Fruit fly (Drosophila melanogaster): ENCODE data around the gene TrpRS-m.
A peak's percentile ranks its signal among the peaks of the same experiment; 100 is the strongest.

The TrpRS-m gene

DNA sequence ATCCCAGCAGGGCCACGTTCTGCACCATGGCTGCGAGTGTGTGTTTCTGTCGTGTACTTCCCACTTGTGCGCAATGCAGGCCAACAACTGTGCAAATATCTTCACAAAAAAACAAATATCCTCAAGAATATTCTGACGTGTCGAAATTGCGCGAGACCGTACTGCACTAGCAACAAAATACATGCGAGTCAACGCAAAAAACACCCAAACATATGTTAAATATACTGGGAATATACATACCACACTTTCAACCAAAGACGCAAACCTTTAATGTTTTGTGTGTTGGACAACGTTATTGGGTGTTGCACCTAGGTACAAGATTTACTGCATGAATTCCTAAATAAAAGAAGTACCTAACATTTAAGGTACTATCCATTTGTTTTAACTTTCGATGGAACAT is 47.4 kb upstream of the TrpRS-m start, which contains the start of gene NUCB1 (continued):
- no peak for TF ChIP-seq CG11695 (GFP tag; IDR thresholded peaks at IDR 0.05)
- peak; percentile 64 for TF ChIP-seq NfI (GFP tag; optimal IDR thresholded peaks at IDR 0.05)
- peak; percentile 13 for TF ChIP-seq HLH54F (GFP tag; optimal IDR thresholded peaks at IDR 0.05)
- no peak for TF ChIP-seq nerfin-2 (GFP tag; IDR thresholded peaks at IDR 0.05; ENCODE audit: partially characterized antibody)
- peak; percentile 16 for TF ChIP-seq CG7987 (GFP tag; optimal IDR thresholded peaks at IDR 0.05)
- TF ChIP-seq vfl (GFP tag; optimal IDR thresholded peaks at IDR 0.05), result peak; percentile 29
- no peak for TF ChIP-seq H15 (GFP tag; IDR thresholded peaks at IDR 0.05)
- 0 out of 2 replicates have a peak, but pooled peaks have one; percentile 2 for TF ChIP-seq Scr (GFP tag; IDR thresholded peaks at IDR 0.05; ENCODE audit: partially characterized antibody)
- peak; percentile 69 for TF ChIP-seq Jarid2 (GFP tag; optimal IDR thresholded peaks at IDR 0.05)
- peak; percentile 68 for TF ChIP-seq sob (GFP tag; IDR thresholded peaks at IDR 0.05)
- peak; percentile 33 for TF ChIP-seq fd3F (GFP tag; optimal IDR thresholded peaks at IDR 0.05)
- TF ChIP-seq gfzf (GFP tag; optimal IDR thresholded peaks at IDR 0.05), result peak; percentile 97
- peak; percentile 92 for TF ChIP-seq Ets65A (GFP tag)
- TF ChIP-seq twi (tag; optimal IDR thresholded peaks at IDR 0.05), result peak; percentile 27
- peak in 1 of 2 experiments; percentile 87 for TF ChIP-seq crp (GFP tag; optimal IDR thresholded peaks at IDR 0.05)
- TF ChIP-seq CHES-1-like (GFP tag; optimal IDR thresholded peaks at IDR 0.05), result peak; percentile 36
- TF ChIP-seq dm (GFP tag; optimal IDR thresholded peaks at IDR 0.05), result peak; percentile 54
- peak; percentile 15 for TF ChIP-seq tx (GFP tag; optimal IDR thresholded peaks at IDR 0.05)
- TF ChIP-seq CG14710 (tag; optimal IDR thresholded peaks at IDR 0.05), result peak; percentile 60
- peak; percentile 93 for TF ChIP-seq MBD-R2 (GFP tag; IDR thresholded peaks at IDR 0.05)
- peak; percentile 79 for TF ChIP-seq sens (GFP tag)
- peak; percentile 37; the same call in 1 of the 2 replicates for TF ChIP-seq CG32532 (GFP tag; IDR thresholded peaks at IDR 0.05)
- peak; percentile 60 for TF ChIP-seq ci (GFP tag; IDR thresholded peaks at IDR 0.05)
- peak; percentile 40 for TF ChIP-seq NC2β (GFP tag; optimal IDR thresholded peaks at IDR 0.05)
- peak; percentile 2 for TF ChIP-seq repo (GFP tag; optimal IDR thresholded peaks at IDR 0.05)
- TF ChIP-seq fd96Cb (tag; optimal IDR thresholded peaks at IDR 0.05), result no peak
- TF ChIP-seq Lhr (GFP tag; optimal IDR thresholded peaks at IDR 0.05), result peak; percentile 85
- peak; percentile 23 for TF ChIP-seq Sry-β (GFP tag; optimal IDR thresholded peaks at IDR 0.05)
- TF ChIP-seq CG9609 (GFP tag; optimal IDR thresholded peaks at IDR 0.05), result peak; percentile 33
- TF ChIP-seq CG13624 (GFP tag; optimal IDR thresholded peaks at IDR 0.05), result peak; percentile 44
- peak; percentile 11 for TF ChIP-seq Sin3A (optimal IDR thresholded peaks at IDR 0.05)
- peak; percentile 29 for TF ChIP-seq CG30020 (tag; optimal IDR thresholded peaks at IDR 0.05)
- TF ChIP-seq CG17829 (tag; optimal IDR thresholded peaks at IDR 0.05), result peak; percentile 46
- no peak for TF ChIP-seq CG6683 (GFP tag; optimal IDR thresholded peaks at IDR 0.05)
- TF ChIP-seq nom (GFP tag; optimal IDR thresholded peaks at IDR 0.05), result no peak
- 0 out of 3 replicates have a peak, but pooled peaks have one; percentile 4 for TF ChIP-seq CG16813 (GFP tag; IDR thresholded peaks at IDR 0.05; ENCODE audit: partially characterized antibody)
- TF ChIP-seq CG4424 (GFP tag; optimal IDR thresholded peaks at IDR 0.05), result peak; percentile 33
- peak; percentile 48 for TF ChIP-seq HHEX (GFP tag; optimal IDR thresholded peaks at IDR 0.05)
- peak in 1 of 3 experiments; percentile 23 for TF ChIP-seq Stat92E (GFP tag; optimal IDR thresholded peaks at IDR 0.05)
- peak; percentile 0 for TF ChIP-seq CG15696 (tag; optimal IDR thresholded peaks at IDR 0.05)
- no peak for TF ChIP-seq gsb-n (tag; optimal IDR thresholded peaks at IDR 0.05)
- peak; percentile 25 for TF ChIP-seq CG33557 (GFP tag; optimal IDR thresholded peaks at IDR 0.05)
- TF ChIP-seq mirr (GFP tag; optimal IDR thresholded peaks at IDR 0.05), result peak; percentile 33
- TF ChIP-seq CG6765 (GFP tag; optimal IDR thresholded peaks at IDR 0.05), result peak; percentile 16
- TF ChIP-seq CG9797 (GFP tag; optimal IDR thresholded peaks at IDR 0.05), result peak; percentile 89
- TF ChIP-seq CG7357 (GFP tag; IDR thresholded peaks at IDR 0.05), result no peak
- peak; percentile 82 for TF ChIP-seq YL-1 (GFP tag; optimal IDR thresholded peaks at IDR 0.05)
- TF ChIP-seq row (GFP tag; IDR thresholded peaks at IDR 0.05), result peak; percentile 97
- TF ChIP-seq fu2 (GFP tag; optimal IDR thresholded peaks at IDR 0.05), result peak; percentile 48
- TF ChIP-seq CG15514 (GFP tag; optimal IDR thresholded peaks at IDR 0.05), result peak; percentile 83
